Worm (Caenorhabditis elegans): Measurements from ENCODE around the gene F21D5.4.

F21D5.4 gene

DNA sequence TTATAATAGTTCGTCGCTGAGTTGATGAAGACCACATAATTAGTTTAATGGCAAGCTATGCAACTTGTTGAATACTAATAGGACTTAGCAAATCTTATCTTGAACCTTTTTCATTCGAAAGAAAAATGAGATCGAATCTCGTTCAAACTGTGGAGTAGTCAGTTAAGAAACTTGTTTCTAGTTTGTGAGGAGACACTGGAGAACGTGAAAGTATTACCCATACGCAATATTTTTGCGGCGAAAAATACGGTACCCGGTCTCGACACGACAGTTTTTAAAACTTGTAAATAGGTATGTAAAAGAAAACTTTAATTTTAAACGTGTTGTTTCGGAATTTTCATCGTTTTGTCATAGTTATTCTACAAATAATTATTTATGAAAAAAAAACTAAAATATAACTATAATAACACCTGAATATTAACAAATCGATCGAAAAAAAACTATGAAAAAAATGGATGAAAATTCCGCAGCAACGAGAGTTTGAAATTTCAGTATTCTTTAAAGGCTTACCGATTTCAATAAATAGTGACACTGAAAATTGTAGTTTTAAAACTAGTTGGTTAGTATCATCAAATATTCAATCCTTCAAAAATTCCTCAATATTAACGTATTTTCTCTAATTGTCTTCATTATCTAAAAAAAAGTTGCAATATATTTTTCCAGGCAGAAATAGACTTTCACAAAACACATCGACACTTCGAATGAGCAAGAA, 7.9 kb downstream of the F21D5.4 start, which contains the start of the genes F20C5.7 and parg-1:
Gene F20C5.7, minus strand, starts transcription at position 101 of the 712 bp plus-strand sequence.
Gene parg-1, plus strand, starts transcription at position 662 of the 712 bp plus-strand sequence.
- TF ChIP-seq ztf-4 (tag; optimal IDR thresholded peaks at IDR 0.05), result no peak
- TF ChIP-seq nhr-6 (tag; optimal IDR thresholded peaks at IDR 0.05), result no peak
- no peak for TF ChIP-seq Y55F3AM.14 (GFP tag; optimal IDR thresholded peaks at IDR 0.05)

DNA sequence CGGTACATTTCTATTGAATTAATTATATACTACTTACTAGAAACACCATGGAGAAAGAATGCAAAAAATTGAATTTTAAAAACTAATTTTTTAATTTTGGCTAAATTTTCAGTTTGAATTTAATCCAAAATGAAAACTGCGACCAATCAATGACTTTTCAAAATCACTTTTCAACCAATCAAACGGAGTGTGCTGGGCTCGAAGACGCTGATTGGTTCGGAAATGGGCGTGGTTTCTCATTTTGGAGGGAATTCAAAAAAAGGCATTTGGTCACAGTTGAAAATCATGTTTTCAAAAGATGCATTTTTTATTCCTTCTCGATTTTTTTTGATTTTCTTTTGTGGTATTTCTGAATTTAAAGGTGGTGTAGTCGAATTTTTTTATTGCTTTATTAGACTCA, 11.1 kb downstream of the F21D5.4 start:
- TF ChIP-seq ztf-4 (tag; optimal IDR thresholded peaks at IDR 0.05), result no peak
- TF ChIP-seq mab-5 (tag; optimal IDR thresholded peaks at IDR 0.05), result no peak
- no peak for TF ChIP-seq nhr-6 (tag; optimal IDR thresholded peaks at IDR 0.05)
- TF ChIP-seq fos-1 (tag; optimal IDR thresholded peaks at IDR 0.05), result no peak
- no peak for TF ChIP-seq nhr-10 (tag; optimal IDR thresholded peaks at IDR 0.05)
- no peak for TF ChIP-seq lin-11 (tag; optimal IDR thresholded peaks at IDR 0.05)
- TF ChIP-seq dmd-4 (tag; optimal IDR thresholded peaks at IDR 0.05), result no peak
- TF ChIP-seq egl-27 (tag; optimal IDR thresholded peaks at IDR 0.05), result no peak
- TF ChIP-seq ztf-1 (GFP tag; conservative IDR thresholded peaks at IDR 0.05), result no peak
- TF ChIP-seq sma-3 (GFP tag; optimal IDR thresholded peaks at IDR 0.05), result no peak
- TF ChIP-seq mbf-1 (tag; optimal IDR thresholded peaks at IDR 0.05), result no peak
- no peak for TF ChIP-seq nhr-12 (tag; optimal IDR thresholded peaks at IDR 0.05)
- TF ChIP-seq nhr-23 (tag; optimal IDR thresholded peaks at IDR 0.05), result no peak
- TF ChIP-seq ceh-16 (tag; optimal IDR thresholded peaks at IDR 0.05), result no peak

ce11 chrIV:8752492-8752891, 14.6 kb downstream of the F21D5.4 start:
- no peak for TF ChIP-seq mdl-1 (tag; optimal IDR thresholded peaks at IDR 0.05)
- TF ChIP-seq R02D3.7 (tag; optimal IDR thresholded peaks at IDR 0.05), result no peak
- no peak for TF ChIP-seq ceh-16 (tag; optimal IDR thresholded peaks at IDR 0.05)
- TF ChIP-seq nhr-21 (tag; optimal IDR thresholded peaks at IDR 0.05), result no peak
- TF ChIP-seq nhr-129 (tag; optimal IDR thresholded peaks at IDR 0.05), result no peak
- no peak for TF ChIP-seq gmeb-1 (tag; optimal IDR thresholded peaks at IDR 0.05)
- TF ChIP-seq skn-1 (tag; optimal IDR thresholded peaks at IDR 0.05), result no peak

- no peak for TF ChIP-seq alr-1 (tag; optimal IDR thresholded peaks at IDR 0.05)
- no peak for TF ChIP-seq lin-11 (tag; optimal IDR thresholded peaks at IDR 0.05)
- no peak for TF ChIP-seq nhr-23 (tag; optimal IDR thresholded peaks at IDR 0.05)
- TF ChIP-seq lin-39 (tag; optimal IDR thresholded peaks at IDR 0.05), result no peak
- no peak for TF ChIP-seq ceh-16 (tag; optimal IDR thresholded peaks at IDR 0.05)
- no peak for TF ChIP-seq nhr-237 (tag; optimal IDR thresholded peaks at IDR 0.05)
These were observed 16.3 kb downstream of the F21D5.4 start for ce11 chrIV:8754146-8754545.

ce11 chrIV:8754727-8755126, 16.8 kb downstream of the F21D5.4 start, which contains the start of gene elli-1:
Gene elli-1 (minus strand): TSS chrIV:8754827.
- TF ChIP-seq ama-1 (optimal IDR thresholded peaks at IDR 0.05), result no peak
- no peak for TF ChIP-seq dmd-4 (tag; optimal IDR thresholded peaks at IDR 0.05)
- no peak for TF ChIP-seq skn-1 (tag; optimal IDR thresholded peaks at IDR 0.05)
- TF ChIP-seq unc-62 (GFP tag; optimal IDR thresholded peaks at IDR 0.05), result no peak
- no peak for TF ChIP-seq fos-1 (tag; optimal IDR thresholded peaks at IDR 0.05)
- TF ChIP-seq ceh-82 (tag; optimal IDR thresholded peaks at IDR 0.05), result no peak
- no peak for TF ChIP-seq gmeb-1 (tag; optimal IDR thresholded peaks at IDR 0.05)
- no peak for TF ChIP-seq mdl-1 (tag; optimal IDR thresholded peaks at IDR 0.05)
- TF ChIP-seq unc-55 (GFP tag; optimal IDR thresholded peaks at IDR 0.05), result no peak
- TF ChIP-seq ZK546.5 (tag; optimal IDR thresholded peaks at IDR 0.05), result no peak
- TF ChIP-seq nhr-237 (tag; optimal IDR thresholded peaks at IDR 0.05), result no peak
- no peak for TF ChIP-seq mab-5 (tag; optimal IDR thresholded peaks at IDR 0.05)
- no peak for TF ChIP-seq C34F6.9 (tag; optimal IDR thresholded peaks at IDR 0.05)
- no peak for TF ChIP-seq elt-1 (tag; optimal IDR thresholded peaks at IDR 0.05)
- no peak for TF ChIP-seq peb-1 (tag; optimal IDR thresholded peaks at IDR 0.05)
- TF ChIP-seq Y55F3AM.14 (GFP tag; optimal IDR thresholded peaks at IDR 0.05), result no peak
- TF ChIP-seq unc-39 (tag; optimal IDR thresholded peaks at IDR 0.05), result no peak
- no peak for TF ChIP-seq crh-2 (tag; optimal IDR thresholded peaks at IDR 0.05)

Measured in whole organism, L2 larva.